Worm (Caenorhabditis elegans): Measurements from ENCODE around the gene crt-1.
"Not testable (repeated sequence)": the region's sequence is repeated elsewhere in the genome, so short reads cannot be mapped to it uniquely, and the experiment has no call there.

The crt-1 gene

DNA sequence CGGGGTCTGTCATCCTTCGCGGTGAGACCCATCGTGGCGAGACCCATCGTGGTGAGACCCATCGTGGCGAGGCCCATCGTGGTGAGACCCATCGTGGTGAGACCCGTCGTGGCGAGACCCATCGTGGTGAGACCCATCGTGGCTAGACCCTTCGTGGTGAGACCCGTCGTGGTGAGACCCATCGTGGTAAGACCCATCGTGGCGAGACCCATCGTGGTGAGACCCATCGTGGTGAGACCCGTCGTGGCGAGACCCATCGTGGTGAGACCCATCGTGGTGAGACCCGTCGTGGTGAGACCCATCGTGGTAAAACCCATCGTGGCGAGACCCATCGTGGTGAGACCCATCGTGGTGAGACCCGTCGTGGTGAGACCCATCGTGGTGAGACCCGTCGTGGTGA, 8.8 kb downstream of the crt-1 start:
- peak; percentile 71 for TF ChIP-seq set-16 (GFP tag; IDR thresholded peaks at IDR 0.05)

DNA sequence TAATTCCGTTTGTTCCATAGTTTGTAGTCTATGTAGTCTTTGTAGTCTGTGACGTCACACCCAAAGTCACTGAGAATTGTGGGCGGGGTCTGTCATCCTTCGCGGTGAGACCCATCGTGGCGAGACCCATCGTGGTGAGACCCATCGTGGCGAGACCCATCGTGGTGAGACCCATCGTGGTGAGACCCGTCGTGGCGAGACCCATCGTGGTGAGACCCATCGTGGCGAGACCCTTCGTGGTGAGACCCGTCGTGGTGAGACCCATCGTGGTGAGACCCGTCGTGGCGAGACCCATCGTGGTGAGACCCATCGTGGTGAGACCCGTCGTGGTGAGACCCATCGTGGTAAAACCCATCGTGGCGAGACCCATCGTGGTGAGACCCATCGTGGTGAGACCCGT, 28.8 kb downstream of the crt-1 start:
- TF ChIP-seq set-16 (GFP tag; IDR thresholded peaks at IDR 0.05), result peak; percentile 88; the same call in 1 of the 2 replicates
- TF ChIP-seq tra-1 (GFP tag; IDR thresholded peaks at IDR 0.05), result 0 out of 2 replicates have a peak, but pooled peaks have one; percentile 5

DNA sequence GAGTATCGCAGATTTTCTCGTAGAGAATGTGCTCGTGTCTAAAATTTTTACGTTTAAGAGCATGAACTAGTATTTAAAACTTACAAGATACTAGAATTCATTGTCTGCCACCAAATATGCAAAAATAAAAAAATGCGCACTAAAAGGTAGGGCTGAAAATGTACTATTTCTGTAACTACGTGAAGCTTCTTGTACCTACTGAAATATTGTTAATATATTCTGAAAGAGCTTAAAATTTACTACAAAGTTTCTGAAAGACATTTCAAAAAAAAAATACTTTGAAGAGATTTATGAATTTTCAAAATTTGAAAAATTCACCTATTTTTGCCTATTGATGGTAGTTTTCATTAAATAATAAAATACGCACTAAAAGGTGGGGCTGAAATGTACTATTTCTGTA, 30.4 kb downstream of the crt-1 start, which contains the start of gene fbxa-214:
Gene fbxa-214, minus strand, starts transcription at position 101 of the 400 bp plus-strand sequence.
- not testable (repeated sequence) for TF ChIP-seq daf-19 (GFP tag; conservative IDR thresholded peaks at IDR 0.05); nhr-111 (GFP tag; optimal IDR thresholded peaks at IDR 0.05); set-16 (GFP tag; IDR thresholded peaks at IDR 0.05)

DNA sequence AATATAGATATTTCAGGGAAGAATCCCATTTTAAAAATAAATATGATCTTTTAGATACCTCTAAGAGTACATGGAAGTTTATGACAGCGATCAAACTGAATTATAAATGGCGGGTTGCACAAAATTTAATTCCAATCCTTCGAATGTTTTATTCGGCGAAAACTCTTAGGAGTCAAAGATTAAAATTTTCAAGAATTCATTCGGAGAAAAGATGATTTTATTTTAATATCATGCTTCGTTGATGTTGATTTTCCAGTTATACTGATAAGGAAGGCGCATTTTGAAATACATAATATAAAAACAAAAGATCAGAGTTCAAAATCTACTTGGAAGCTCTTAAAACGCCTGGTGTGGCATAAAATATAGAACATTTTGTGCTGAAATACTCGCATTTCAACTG, 33.2 kb downstream of the crt-1 start, which contains the start of gene srh-10:
Gene srh-10, minus strand, starts transcription at position 29 of the 400 bp plus-strand sequence.
- TF ChIP-seq nhr-76 (tag; optimal IDR thresholded peaks at IDR 0.05), result no peak
- TF ChIP-seq unc-130 (GFP tag; optimal IDR thresholded peaks at IDR 0.05), result no peak
- TF ChIP-seq lim-7 (GFP tag; IDR thresholded peaks at IDR 0.05), result no peak
- no peak for TF ChIP-seq hmg-1.1 (GFP tag; IDR thresholded peaks at IDR 0.05)
- TF ChIP-seq gei-8 (GFP tag; optimal IDR thresholded peaks at IDR 0.05), result no peak
- no peak for TF ChIP-seq lin-1 (GFP tag; IDR thresholded peaks at IDR 0.05)
- TF ChIP-seq zfp-3 (GFP tag; conservative IDR thresholded peaks at IDR 0.05), result no peak
- no peak for TF ChIP-seq mdl-1 (tag; optimal IDR thresholded peaks at IDR 0.05)
- no peak for TF ChIP-seq mep-1 (tag; optimal IDR thresholded peaks at IDR 0.05)

DNA sequence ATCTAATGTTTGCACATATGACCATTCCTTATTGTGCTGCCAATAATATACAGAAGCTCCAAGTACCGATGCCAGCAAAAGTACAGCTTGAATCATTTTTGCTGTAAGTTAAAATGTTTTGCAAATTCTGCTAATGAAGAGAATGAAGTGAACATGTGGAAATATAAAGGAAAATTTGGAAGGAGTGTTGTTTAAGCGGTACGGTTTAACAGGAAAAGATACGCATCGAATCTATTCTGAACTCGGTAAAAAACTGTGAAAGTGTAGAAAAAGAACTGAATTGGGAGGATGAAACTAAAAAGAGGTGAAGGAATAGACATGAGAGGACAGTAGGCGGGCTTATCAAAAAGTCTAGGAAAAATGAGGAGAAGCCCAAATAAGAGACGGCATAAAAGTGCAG, 37.0 kb downstream of the crt-1 start, which contains the start of gene Y38A10A.2:
Gene Y38A10A.2, minus strand, starts transcription at position 101 of the 400 bp plus-strand sequence.
- TF ChIP-seq hlh-30 (tag; optimal IDR thresholded peaks at IDR 0.05; ENCODE audit: insufficient read depth) (no peak), aha-1 (tag) (peak; percentile 10), hlh-11 (tag; optimal IDR thresholded peaks at IDR 0.05) (no peak), zfp-3 (GFP tag; conservative IDR thresholded peaks at IDR 0.05) (no peak), snpc-1.2 (GFP tag; IDR thresholded peaks at IDR 0.05) (no peak)

DNA sequence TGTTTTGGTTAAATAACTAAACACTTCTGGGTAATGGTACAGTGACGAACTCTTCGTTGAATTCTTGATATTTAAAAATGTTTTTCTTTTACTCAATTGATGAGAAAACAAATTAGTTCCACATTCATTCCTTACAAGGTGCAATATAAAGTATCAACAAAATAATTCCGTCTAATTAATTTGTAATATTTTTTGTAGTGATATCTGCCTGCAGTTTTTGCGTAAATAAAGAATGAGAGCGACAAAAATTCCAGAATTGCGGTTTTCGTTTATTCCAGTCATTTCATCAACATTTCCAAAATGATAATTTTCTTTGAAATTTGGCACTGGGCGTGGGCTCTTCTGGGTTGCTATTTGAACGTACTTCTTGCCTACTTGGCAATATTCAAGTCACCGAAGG, 45.1 kb downstream of the crt-1 start, which contains the start of gene srd-20:
Gene srd-20, plus strand, starts transcription at position 301 of the 400 bp plus-strand sequence.
- no peak for TF ChIP-seq nhr-28 (tag; optimal IDR thresholded peaks at IDR 0.05)
- no peak for TF ChIP-seq lin-13 (GFP tag; optimal IDR thresholded peaks at IDR 0.05)
- TF ChIP-seq ceh-44 (GFP tag; IDR thresholded peaks at IDR 0.05), result no peak
- no peak for TF ChIP-seq dve-1 (tag; optimal IDR thresholded peaks at IDR 0.05; ENCODE audit: insufficient read depth)
- TF ChIP-seq ceh-32 (tag; optimal IDR thresholded peaks at IDR 0.05; ENCODE audit: poor library complexity), result no peak
- TF ChIP-seq ama-1 (optimal IDR thresholded peaks at IDR 0.05), result no peak
- no peak for TF ChIP-seq daf-16 (GFP tag; optimal IDR thresholded peaks at IDR 0.05)
- TF ChIP-seq daf-16 (tag; optimal IDR thresholded peaks at IDR 0.05), result no peak
- no peak for TF ChIP-seq spr-1 (tag; optimal IDR thresholded peaks at IDR 0.05)
- TF ChIP-seq R02D3.7 (tag; optimal IDR thresholded peaks at IDR 0.05), result no peak
- no peak for TF ChIP-seq ceh-82 (tag; optimal IDR thresholded peaks at IDR 0.05)

DNA sequence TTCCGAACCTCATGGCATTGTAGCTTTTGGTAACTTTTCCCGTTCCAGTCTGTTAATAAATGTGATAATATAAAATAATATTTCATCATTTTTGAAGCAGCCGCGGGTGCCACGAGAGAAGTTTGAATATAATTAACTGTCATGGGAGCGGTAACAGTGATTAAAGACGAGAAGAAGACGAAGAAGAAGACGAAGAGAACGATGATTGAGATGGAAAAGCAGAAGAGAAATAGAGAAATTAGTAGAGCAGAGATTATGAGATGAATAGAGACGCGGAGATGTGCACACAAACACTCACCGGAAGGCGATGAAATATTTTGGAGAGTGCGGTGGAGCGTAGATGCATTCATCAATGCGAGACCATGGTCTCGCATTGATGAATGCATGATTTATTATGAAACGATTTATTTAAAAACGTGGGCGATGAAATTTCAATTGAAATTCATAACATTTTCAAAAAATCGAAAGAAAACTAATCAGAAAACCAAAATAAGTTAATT, 47.1 kb downstream of the crt-1 start, which contains the start of gene seip-1:
Gene seip-1, minus strand, starts transcription at position 51 of the 500 bp plus-strand sequence.
- TF ChIP-seq aha-1 (tag) (peak; percentile 29), ctbp-1 (GFP tag; IDR thresholded peaks at IDR 0.05) (peak; percentile 71), pqm-1 (tag; optimal IDR thresholded peaks at IDR 0.05) (peak; percentile 46), zfp-2 (tag; optimal IDR thresholded peaks at IDR 0.05) (no peak), gei-8 (GFP tag; optimal IDR thresholded peaks at IDR 0.05) (no peak), ceh-28 (tag; optimal IDR thresholded peaks at IDR 0.05) (no peak), zag-1 (tag; optimal IDR thresholded peaks at IDR 0.05) (no peak), ama-1 (optimal IDR thresholded peaks at IDR 0.05) (peak; percentile 5), hmg-1.1 (GFP tag; IDR thresholded peaks at IDR 0.05) (no peak; the same call in 1 of the 2 replicates), daf-8 (GFP tag; IDR thresholded peaks at IDR 0.05) (no peak), lsy-2 (tag; optimal IDR thresholded peaks at IDR 0.05) (peak; percentile 24 to 91), tra-1 (GFP tag; IDR thresholded peaks at IDR 0.05) (peak; percentile 60; the same call in 1 of the 2 replicates), F10B5.3 (tag; optimal IDR thresholded peaks at IDR 0.05) (no peak), nhr-237 (tag; optimal IDR thresholded peaks at IDR 0.05) (no peak), nhr-76 (tag; optimal IDR thresholded peaks at IDR 0.05) (no peak), duxl-1 (tag; optimal IDR thresholded peaks at IDR 0.05; ENCODE audit: poor library complexity) (peak; percentile 32), nhr-25 (tag; optimal IDR thresholded peaks at IDR 0.05; ENCODE audit: borderline replicate concordance, insufficient read depth) (peak; percentile 29), hlh-11 (tag; optimal IDR thresholded peaks at IDR 0.05) (peak; percentile 81)
